Fruit fly (Drosophila melanogaster): ENCODE results near the gene CG33658.

The CG33658 gene

dm6 chr3R:24812987-24813636, 27.9 kb downstream of the CG33658 start (continued):
- TF ChIP-seq CG30431 (GFP tag; optimal IDR thresholded peaks at IDR 0.05), result no peak
- TF ChIP-seq ewg (GFP tag; optimal IDR thresholded peaks at IDR 0.05), result peak; percentile 68
- no peak for TF ChIP-seq toy (GFP tag; IDR thresholded peaks at IDR 0.05)
- TF ChIP-seq CG1602 (GFP tag; optimal IDR thresholded peaks at IDR 0.05), result no peak
- TF ChIP-seq CG12744 (GFP tag; optimal IDR thresholded peaks at IDR 0.05), result no peak
- TF ChIP-seq cg (GFP tag; optimal IDR thresholded peaks at IDR 0.05), result peak; percentile 4
- no peak for TF ChIP-seq CG17802 (tag; optimal IDR thresholded peaks at IDR 0.05)
- TF ChIP-seq CG1233 (GFP tag; optimal IDR thresholded peaks at IDR 0.05), result no peak
- TF ChIP-seq hbn (GFP tag; IDR thresholded peaks at IDR 0.05; ENCODE audit: partially characterized antibody), result no peak
- no peak for TF ChIP-seq rib (GFP tag; IDR thresholded peaks at IDR 0.05)
- TF ChIP-seq CG10565 (GFP tag; optimal IDR thresholded peaks at IDR 0.05), result no peak
- no peak for TF ChIP-seq Ravus (GFP tag; IDR thresholded peaks at IDR 0.05)
- no peak for TF ChIP-seq nom (GFP tag; optimal IDR thresholded peaks at IDR 0.05)
- no peak for TF ChIP-seq prd (optimal IDR thresholded peaks at IDR 0.05)
- TF ChIP-seq prd (GFP tag; IDR thresholded peaks at IDR 0.05), result no peak
- no peak for TF ChIP-seq mam (GFP tag; optimal IDR thresholded peaks at IDR 0.05)
- 0 out of 3 replicates have a peak, but pooled peaks have one; percentile 15 for TF ChIP-seq CG6791 (GFP tag; IDR thresholded peaks at IDR 0.05; ENCODE audit: partially characterized antibody)
- no peak for TF ChIP-seq CG9797 (GFP tag; optimal IDR thresholded peaks at IDR 0.05)
- peak; percentile 99 for TF ChIP-seq CG4360 (GFP tag; IDR thresholded peaks at IDR 0.05)
- TF ChIP-seq Sry-β (GFP tag; optimal IDR thresholded peaks at IDR 0.05), result no peak
- TF ChIP-seq HLH54F (GFP tag; optimal IDR thresholded peaks at IDR 0.05), result no peak
- no peak for TF ChIP-seq pzg (GFP tag; optimal IDR thresholded peaks at IDR 0.05)
- TF ChIP-seq ttk (GFP tag; IDR thresholded peaks at IDR 0.05), result no peak
- TF ChIP-seq CG2199 (GFP tag; IDR thresholded peaks at IDR 0.05), result peak; percentile 79; the same call in 2 of the 3 replicates
- no peak for TF ChIP-seq caup (GFP tag; optimal IDR thresholded peaks at IDR 0.05; ENCODE audit: severe bottlenecking)
- no peak for TF ChIP-seq unpg (GFP tag; optimal IDR thresholded peaks at IDR 0.05)
- TF ChIP-seq gro (GFP tag; optimal IDR thresholded peaks at IDR 0.05), result no peak
- TF ChIP-seq H15 (GFP tag; IDR thresholded peaks at IDR 0.05), result no peak
- no peak for TF ChIP-seq CG17568 (GFP tag; optimal IDR thresholded peaks at IDR 0.05)
- no peak for TF ChIP-seq HLH4C (GFP tag; IDR thresholded peaks at IDR 0.05; ENCODE audit: partially characterized antibody)
- TF ChIP-seq Mes4 (GFP tag; optimal IDR thresholded peaks at IDR 0.05), result no peak

dm6 chr3R:24812394-24812793, 28.6 kb downstream of the CG33658 start:
- no peak for TF ChIP-seq pros (GFP tag; optimal IDR thresholded peaks at IDR 0.05)
- peak; percentile 40 for TF ChIP-seq CG3995 (GFP tag; optimal IDR thresholded peaks at IDR 0.05)
- TF ChIP-seq dpn (GFP tag; optimal IDR thresholded peaks at IDR 0.05), result no peak
- TF ChIP-seq CG9876 (GFP tag; optimal IDR thresholded peaks at IDR 0.05), result no peak
- no peak for TF ChIP-seq Trl (optimal IDR thresholded peaks at IDR 0.05)
- TF ChIP-seq Trl (GFP tag; optimal IDR thresholded peaks at IDR 0.05), result no peak
- TF ChIP-seq Pdp1 (GFP tag; optimal IDR thresholded peaks at IDR 0.05), result peak in 1 of 2 experiments; percentile 51
- TF ChIP-seq Blimp-1 (GFP tag; optimal IDR thresholded peaks at IDR 0.05), result peak; percentile 70
- TF ChIP-seq HHEX (GFP tag; optimal IDR thresholded peaks at IDR 0.05), result no peak
- TF ChIP-seq wor (GFP tag; IDR thresholded peaks at IDR 0.05), result no peak
- TF ChIP-seq kah (GFP tag; optimal IDR thresholded peaks at IDR 0.05), result peak; percentile 77
- TF ChIP-seq twi (tag; optimal IDR thresholded peaks at IDR 0.05), result peak; percentile 55
- no peak for TF ChIP-seq Sox100B (GFP tag; optimal IDR thresholded peaks at IDR 0.05)
- peak; percentile 37 for TF ChIP-seq exex (tag; optimal IDR thresholded peaks at IDR 0.05)
- TF ChIP-seq CG15479 (GFP tag; optimal IDR thresholded peaks at IDR 0.05), result no peak
- no peak for TF ChIP-seq Myb (GFP tag; optimal IDR thresholded peaks at IDR 0.05)
- peak; percentile 63 for TF ChIP-seq kni (GFP tag; optimal IDR thresholded peaks at IDR 0.05)
- TF ChIP-seq Adf1 (GFP tag; IDR thresholded peaks at IDR 0.05), result no peak
